Fruit fly (Drosophila melanogaster) whole organism, embryonic: ENCODE data around the gene dgt6.
A peak's percentile ranks its signal among the peaks of the same experiment; 100 is the strongest.

Source experiments
- B-H1 ChIP-seq: fragments of 200-800 bp; sonication (Bioruptor generic); IDR thresholded peaks from 3 replicates; pipeline ENCODE4 v1.3.6; 2022; ENCODE audit warnings: missing biosample characterization, missing genetic modification characterization
- Bdp1 ChIP-seq: fragments of 200-800 bp; sonication (Bioruptor generic); optimal IDR thresholded peaks from 3 replicates; lab custom pipeline; 2016; ENCODE audit warnings: missing biosample characterization, missing genetic modification characterization
- CG10147 ChIP-seq: fragments of 200-800 bp; sonication (Bioruptor generic); optimal IDR thresholded peaks from 2 replicates; lab custom pipeline; 2019; ENCODE audit warnings: missing biosample characterization, mild to moderate bottlenecking, missing genetic modification characterization, moderate library complexity
- CG10462 ChIP-seq: fragments of 200-800 bp; sonication (Bioruptor generic); optimal IDR thresholded peaks from 2 replicates; lab custom pipeline; 2016; ENCODE audit warnings: missing biosample characterization, missing genetic modification characterization
- CG11560 ChIP-seq: fragments of 200-800 bp; sonication (Bioruptor generic); IDR thresholded peaks from 3 replicates; pipeline ENCODE4 v1.3.6; 2022; ENCODE audit warnings: missing biosample characterization, missing genetic modification characterization
- CG14014 ChIP-seq: fragments of 200-800 bp; sonication (Bioruptor generic); IDR thresholded peaks from 2 replicates; pipeline ENCODE4 v1.3.6; 2022; ENCODE audit warnings: missing biosample characterization, missing genetic modification characterization
- CG17802 ChIP-seq: fragments of 200-800 bp; sonication (Bioruptor generic); optimal IDR thresholded peaks from 2 replicates; lab custom pipeline; 2018; ENCODE audit warnings: missing biosample characterization, mild to moderate bottlenecking, missing genetic modification characterization, moderate library complexity
- CG17912 ChIP-seq: fragments of 200-800 bp; sonication (Bioruptor generic); optimal IDR thresholded peaks from 2 replicates; lab custom pipeline; 2018; ENCODE audit warnings: missing biosample characterization, mild to moderate bottlenecking, missing genetic modification characterization
- CG1792 ChIP-seq: fragments of 200-800 bp; sonication (Bioruptor generic); optimal IDR thresholded peaks from 2 replicates; lab custom pipeline; 2016; ENCODE audit warnings: missing biosample characterization, missing genetic modification characterization
- CG18011 ChIP-seq: fragments of 200-800 bp; sonication (Bioruptor generic); optimal IDR thresholded peaks from 2 replicates; lab custom pipeline; 2017; ENCODE audit warnings: missing biosample characterization, missing genetic modification characterization, mild to moderate bottlenecking, moderate library complexity, missing genotype
- CG2875 ChIP-seq: fragments of 200-800 bp; sonication (Bioruptor generic); optimal IDR thresholded peaks from 2 replicates; lab custom pipeline; 2017; ENCODE audit warnings: missing biosample characterization, mild to moderate bottlenecking, missing genetic modification characterization, missing genetic modification reagents
- CG3065 ChIP-seq: fragments of 200-800 bp; sonication (Bioruptor generic); optimal IDR thresholded peaks from 2 replicates; lab custom pipeline; 2016; ENCODE audit warnings: missing biosample characterization, missing genetic modification characterization
- CG31365 ChIP-seq: fragments of 200-800 bp; sonication (Bioruptor generic); optimal IDR thresholded peaks from 2 replicates; lab custom pipeline; 2018; ENCODE audit warnings: missing biosample characterization, mild to moderate bottlenecking, missing genetic modification characterization
- CG34224 ChIP-seq: fragments of 200-800 bp; sonication (Bioruptor generic); IDR thresholded peaks from 3 replicates; pipeline ENCODE4 v1.3.6; 2022; ENCODE audit warnings: missing biosample characterization, missing genetic modification characterization; ENCODE audit not compliant: partially characterized antibody
- CG4617 ChIP-seq: fragments of 200-800 bp; sonication (Bioruptor generic); optimal IDR thresholded peaks from 3 replicates; lab custom pipeline; 2016; ENCODE audit warnings: missing biosample characterization, missing genetic modification characterization, borderline replicate concordance
- CG5245 ChIP-seq: fragments of 200-800 bp; sonication (Bioruptor generic); optimal IDR thresholded peaks from 3 replicates; lab custom pipeline; 2016; ENCODE audit warnings: missing biosample characterization, missing genetic modification characterization
- CG5953 ChIP-seq: fragments of 200-800 bp; sonication (Bioruptor generic); IDR thresholded peaks from 2 replicates; pipeline ENCODE4 v1.3.6; 2022; ENCODE audit warnings: missing biosample characterization, missing genetic modification characterization
- CG7556 ChIP-seq: fragments of 200-800 bp; sonication (Bioruptor generic); optimal IDR thresholded peaks from 2 replicates; lab custom pipeline; 2017; ENCODE audit warnings: missing biosample characterization, mild to moderate bottlenecking, missing genetic modification characterization
- CG8281 ChIP-seq: fragments of 200-800 bp; sonication (Bioruptor generic); optimal IDR thresholded peaks from 2 replicates; lab custom pipeline; 2018; ENCODE audit warnings: missing biosample characterization, mild to moderate bottlenecking, missing genetic modification characterization, moderate library complexity
- CG8290 ChIP-seq, 3 experiments: fragments of 200-800 bp; sonication (Bioruptor generic); optimal IDR thresholded peaks; 2 replicates each; lab custom pipeline; 2016 to 2019; ENCODE audit warnings: missing biosample characterization in 3 of 3, missing genetic modification characterization in 3 of 3, mild to moderate bottlenecking in 2 of 3, moderate library complexity in 1 of 3
- CG8765 ChIP-seq: fragments of 200-800 bp; sonication (Bioruptor generic); IDR thresholded peaks from 2 replicates; pipeline ENCODE4 v1.3.6; 2022; ENCODE audit warnings: missing biosample characterization, missing genetic modification characterization
- CG9437 ChIP-seq: fragments of 200-800 bp; sonication (Bioruptor generic); optimal IDR thresholded peaks from 2 replicates; lab custom pipeline; 2018; ENCODE audit warnings: missing biosample characterization, mild to moderate bottlenecking, missing genetic modification characterization
- CTCF ChIP-seq: fragments of 200-800 bp; sonication (Bioruptor generic); optimal IDR thresholded peaks from 2 replicates; lab custom pipeline; 2017; ENCODE audit warnings: missing biosample characterization, mild to moderate bottlenecking, missing genetic modification characterization, moderate library complexity
- Dip2 ChIP-seq: fragments of 200-800 bp; sonication (Bioruptor generic); IDR thresholded peaks from 2 replicates; pipeline ENCODE4 v1.3.6; 2022; ENCODE audit warnings: missing biosample characterization, missing genetic modification characterization
- Eip74EF ChIP-seq, 2 experiments: fragments of 200-800 bp in 1 of 2; fragments of >200 bp in 1 of 2; sonication (Bioruptor generic) in 1 of 2; optimal IDR thresholded peaks; 2 replicates each; lab custom pipeline; 2017 to 2019; ENCODE audit warnings: missing biosample characterization in 2 of 2, missing genetic modification characterization in 2 of 2, mild to moderate bottlenecking in 1 of 2, moderate library complexity in 1 of 2
- Ets97D ChIP-seq: fragments of 200-800 bp; sonication (Bioruptor generic); optimal IDR thresholded peaks from 3 replicates; lab custom pipeline; 2016; ENCODE audit warnings: missing biosample characterization, missing genetic modification characterization
- HHEX ChIP-seq: fragments of 200-800 bp; sonication (Bioruptor generic); optimal IDR thresholded peaks from 3 replicates; lab custom pipeline; 2017; ENCODE audit warnings: missing biosample characterization, mild to moderate bottlenecking, missing genetic modification characterization, missing genetic modification reagents
- Hr3 ChIP-seq: fragments of 200-800 bp; sonication (Bioruptor generic); optimal IDR thresholded peaks from 3 replicates; lab custom pipeline; 2016; ENCODE audit warnings: missing biosample characterization, missing genetic modification characterization
- Sry-β ChIP-seq: fragments of 200-800 bp; sonication (Bioruptor generic); optimal IDR thresholded peaks from 2 replicates; lab custom pipeline; 2018; ENCODE audit warnings: missing biosample characterization, mild to moderate bottlenecking, missing genetic modification characterization, moderate library complexity
- Taf1 ChIP-seq: fragments of 200-800 bp; sonication (Bioruptor generic); IDR thresholded peaks from 2 replicates; pipeline ENCODE4 v1.3.6; 2022; ENCODE audit warnings: missing biosample characterization, missing genetic modification characterization
- Tbp ChIP-seq: fragments of >200 bp; optimal IDR thresholded peaks from 2 replicates; lab custom pipeline; 2018; ENCODE audit warnings: missing biosample characterization, missing genetic modification characterization
- Xbp1 ChIP-seq: fragments of 200-800 bp; sonication (Bioruptor generic); optimal IDR thresholded peaks from 3 replicates; lab custom pipeline; 2016; ENCODE audit warnings: missing biosample characterization, mild to moderate bottlenecking, missing genetic modification characterization
- Xrp1 ChIP-seq: fragments of 200-800 bp; sonication (Bioruptor generic); IDR thresholded peaks from 2 replicates; pipeline ENCODE4 v1.3.6; 2022; ENCODE audit warnings: missing biosample characterization, missing genetic modification characterization
- cg ChIP-seq: fragments of 200-800 bp; sonication (Bioruptor generic); optimal IDR thresholded peaks from 3 replicates; lab custom pipeline; 2019; ENCODE audit warnings: missing biosample characterization, mild to moderate bottlenecking, missing genetic modification characterization, moderate library complexity
- cwo ChIP-seq: fragments of 200-800 bp; sonication (Bioruptor generic); optimal IDR thresholded peaks from 3 replicates; lab custom pipeline; 2017; ENCODE audit warnings: missing biosample characterization, missing genetic modification characterization, mild to moderate bottlenecking, moderate library complexity, missing genetic modification reagents
- da ChIP-seq: fragments of 200-800 bp; sonication (Bioruptor generic); optimal IDR thresholded peaks from 2 replicates; lab custom pipeline; 2016; ENCODE audit warnings: missing biosample characterization, missing genetic modification characterization
- fd96Cb ChIP-seq: fragments of 200-800 bp; sonication (Bioruptor generic); optimal IDR thresholded peaks from 2 replicates; lab custom pipeline; 2018; ENCODE audit warnings: missing biosample characterization, mild to moderate bottlenecking, missing genetic modification characterization, moderate library complexity
- gcm ChIP-seq: fragments of 200-800 bp; sonication (Bioruptor generic); optimal IDR thresholded peaks from 2 replicates; lab custom pipeline; 2019; ENCODE audit warnings: missing biosample characterization, mild to moderate bottlenecking, missing genetic modification characterization, moderate library complexity
- kah ChIP-seq: fragments of 200-800 bp; sonication (Bioruptor generic); optimal IDR thresholded peaks from 2 replicates; lab custom pipeline; 2018; ENCODE audit warnings: missing biosample characterization, mild to moderate bottlenecking, missing genetic modification characterization
- kni ChIP-seq: fragments of 200-800 bp; sonication (Bioruptor generic); optimal IDR thresholded peaks from 3 replicates; lab custom pipeline; 2017; ENCODE audit warnings: mild to moderate bottlenecking, missing biosample characterization, missing genetic modification reagents, missing genetic modification characterization
- nau ChIP-seq: fragments of 200-800 bp; sonication (Bioruptor generic); optimal IDR thresholded peaks from 3 replicates; lab custom pipeline; 2017; ENCODE audit warnings: missing biosample characterization, mild to moderate bottlenecking, missing genetic modification characterization, missing genetic modification reagents
- onecut ChIP-seq: fragments of 200-800 bp; sonication (Bioruptor generic); IDR thresholded peaks from 2 replicates; pipeline ENCODE4 v1.3.6; 2022; ENCODE audit warnings: missing biosample characterization, missing genetic modification characterization
- pan ChIP-seq, 4 experiments: fragments of >200 bp in 3 of 4; fragments of 200-800 bp in 1 of 4; sonication (Bioruptor generic) in 1 of 4; optimal IDR thresholded peaks in 3 of 4; IDR thresholded peaks in 1 of 4; 2 replicates each; pipeline versions ENCODE4 v1.3.6 to Lab custom; 2017 to 2022; ENCODE audit warnings: missing biosample characterization in 2 of 4, missing genetic modification characterization in 2 of 4, mixed read lengths in 1 of 4
- row ChIP-seq: fragments of 200-800 bp; sonication (Bioruptor generic); IDR thresholded peaks from 3 replicates; pipeline ENCODE4 v1.3.6; 2022; ENCODE audit warnings: missing biosample characterization, missing genetic modification characterization
- sisA ChIP-seq: fragments of 200-800 bp; sonication (Bioruptor generic); IDR thresholded peaks from 2 replicates; pipeline ENCODE4 v1.3.6; 2022; ENCODE audit warnings: missing biosample characterization, missing genetic modification characterization
- stc ChIP-seq: fragments of 200-800 bp; sonication (Bioruptor generic); IDR thresholded peaks from 2 replicates; pipeline ENCODE4 v1.3.6; 2022; ENCODE audit warnings: missing biosample characterization, missing genetic modification characterization
- tap ChIP-seq: fragments of 200-800 bp; optimal IDR thresholded peaks from 3 replicates; lab custom pipeline; 2019; ENCODE audit warnings: missing biosample characterization, mild to moderate bottlenecking, missing genetic modification characterization, moderate library complexity
- vfl ChIP-seq: fragments of 200-800 bp; sonication (Bioruptor generic); optimal IDR thresholded peaks from 2 replicates; lab custom pipeline; 2016; ENCODE audit warnings: missing biosample characterization, missing genetic modification characterization

The dgt6 gene

dm6 chr3R:29122817-29123611 lies 7.8 kb downstream of the dgt6 start, which contains the start of the genes yem and Ctl2 (continued):
- TF ChIP-seq pan (optimal IDR thresholded peaks at IDR 0.05; lab: Kevin White, UChicago) = no peak
- TF ChIP-seq pan (GFP tag; optimal IDR thresholded peaks at IDR 0.05 in 1 of 2, IDR thresholded peaks at IDR 0.05 in 1 of 2) = peak in 1 of 2 experiments; percentile 9
- no peak for TF ChIP-seq cg (GFP tag; lab: Kevin White, UChicago)
- TF ChIP-seq tap (tag; lab: Kevin White, UChicago) = peak; percentile 3
- TF ChIP-seq CG17802 = peak; percentile 71
- TF ChIP-seq CG2875 (GFP tag; lab: Kevin White, UChicago) = no peak
- TF ChIP-seq CG5953 (GFP tag; lab: Robert Waterston, UW) = no peak
- peak; percentile 23 for TF ChIP-seq CG4617 (GFP tag; lab: Kevin White, UChicago)
- peak; percentile 60 for TF ChIP-seq CG5245 (GFP tag; lab: Kevin White, UChicago)
- no peak for TF ChIP-seq HHEX (GFP tag; lab: Kevin White, UChicago)
- TF ChIP-seq sisA = peak; percentile 71
- TF ChIP-seq Ets97D = peak; percentile 81
- TF ChIP-seq CG18011 (GFP tag; lab: Kevin White, UChicago) = peak; percentile 32
- TF ChIP-seq Eip74EF (GFP tag; optimal IDR thresholded peaks at IDR 0.05; lab: Kevin White, UChicago) = no peak
- TF ChIP-seq Taf1 (GFP tag; lab: Robert Waterston, UW) = no peak; the same call in 1 of the 2 replicates
- TF ChIP-seq CG34224 (GFP tag; lab: Robert Waterston, UW) = no peak; the same call in 2 of the 3 replicates
- peak; percentile 88 for TF ChIP-seq row (GFP tag; lab: Robert Waterston, UW)
- no peak for TF ChIP-seq nau (GFP tag; lab: Kevin White, UChicago)
- TF ChIP-seq CG10147 (GFP tag; lab: Kevin White, UChicago) = peak; percentile 51
- peak; percentile 22 for TF ChIP-seq kah (GFP tag; lab: Kevin White, UChicago)
- peak; percentile 25 for TF ChIP-seq cwo
- peak; percentile 78 for TF ChIP-seq Hr3 (GFP tag; lab: Kevin White, UChicago)
- TF ChIP-seq CG10462 (GFP tag; lab: Kevin White, UChicago) = peak; percentile 28
- TF ChIP-seq CG14014 (GFP tag; lab: Robert Waterston, UW) = peak; percentile 44
- peak; percentile 78 for TF ChIP-seq CG7556
- TF ChIP-seq fd96Cb (tag; lab: Kevin White, UChicago) = peak; percentile 44
- TF ChIP-seq kni = peak; percentile 11
- peak; percentile 77 for TF ChIP-seq CG1792 (GFP tag; lab: Kevin White, UChicago)
- TF ChIP-seq CG17912 (GFP tag; lab: Kevin White, UChicago) = no peak
- TF ChIP-seq CG8765 = 0 out of 2 replicates have a peak, but pooled peaks have one; percentile 7
- peak; percentile 32; the same call in 1 of the 3 replicates for TF ChIP-seq CG11560 (tag; lab: Robert Waterston, UW)
- TF ChIP-seq Bdp1 (GFP tag; lab: Kevin White, UChicago) = peak; percentile 69
- TF ChIP-seq CG8281 (tag; lab: Kevin White, UChicago) = peak; percentile 6
- no peak for TF ChIP-seq CTCF (GFP tag; lab: Kevin White, UChicago)
- peak; percentile 85 for TF ChIP-seq CG8290 (GFP tag; optimal IDR thresholded peaks at IDR 0.05; lab: Kevin White, UChicago)
- TF ChIP-seq CG8290 (tag; optimal IDR thresholded peaks at IDR 0.05; lab: Kevin White, UChicago) = peak; percentile 68 to 90
- no peak for TF ChIP-seq stc (GFP tag; lab: Robert Waterston, UW)
- TF ChIP-seq vfl (GFP tag; lab: Kevin White, UChicago) = peak; percentile 50
- peak; percentile 13 for TF ChIP-seq CG31365
- TF ChIP-seq Xrp1 (GFP tag; lab: Robert Waterston, UW) = no peak
- no peak for TF ChIP-seq Dip2 (GFP tag; lab: Robert Waterston, UW)
- peak; percentile 93 for TF ChIP-seq Sry-β (GFP tag; lab: Kevin White, UChicago)
- TF ChIP-seq Tbp (GFP tag; lab: Kevin White, UChicago) = peak; percentile 24
- TF ChIP-seq onecut = peak; percentile 25
- peak; percentile 65 for TF ChIP-seq CG9437 (GFP tag; lab: Kevin White, UChicago)
- TF ChIP-seq da (GFP tag; lab: Kevin White, UChicago) = peak; percentile 67
- peak; percentile 37 for TF ChIP-seq CG3065 (GFP tag; lab: Kevin White, UChicago)
- peak; percentile 84 for TF ChIP-seq Xbp1 (GFP tag; lab: Kevin White, UChicago)
- TF ChIP-seq gcm = no peak
- peak; percentile 36; the same call in 1 of the 3 replicates for TF ChIP-seq B-H1
